Worm (Caenorhabditis elegans) whole organism, L4 larva: ENCODE measurements around the gene F40F8.5.

Source experiments
- F10B5.3 ChIP-seq: sonication (generic microtip); optimal IDR thresholded peaks from 2 replicates; lab custom pipeline; 2016; ENCODE audit warnings: mild to moderate bottlenecking, missing genetic modification characterization, missing compliant biosample characterization
- T20F7.1 ChIP-seq: fragments of 200-800 bp; sonication (Bioruptor generic); optimal IDR thresholded peaks from 2 replicates; lab custom pipeline; 2018; ENCODE audit warnings: mild to moderate bottlenecking, missing genetic modification characterization, missing compliant biosample characterization
- Y105C5A.15 ChIP-seq: fragments of 200-800 bp; sonication (Bioruptor generic); IDR thresholded peaks from 2 replicates; pipeline ENCODE4 v1.3.6; 2022; ENCODE audit warnings: missing genetic modification characterization, missing compliant biosample characterization
- ZK546.5 ChIP-seq, 2 experiments: sonication (generic microtip); optimal IDR thresholded peaks; 2 replicates each; lab custom pipeline; 2017; ENCODE audit warnings: missing biosample characterization in 2 of 2, missing genetic modification characterization in 2 of 2
- aha-1 ChIP-seq: fragments of 150-350 bp; peaks from one replicate; lab custom pipeline; 2014; ENCODE audit warnings: missing biosample characterization, missing genetic modification characterization
- aly-2 ChIP-seq: sonication (generic microtip); optimal IDR thresholded peaks from 2 replicates; lab custom pipeline; 2018; ENCODE audit warnings: missing biosample characterization, missing genetic modification characterization
- ceh-28 ChIP-seq: fragments of 150-350 bp; optimal IDR thresholded peaks from 2 replicates; lab custom pipeline; 2014; ENCODE audit warnings: missing biosample characterization, missing genetic modification reagents, missing genetic modification characterization
- cey-2 ChIP-seq: sonication (generic microtip); optimal IDR thresholded peaks from 3 replicates; lab custom pipeline; 2017; ENCODE audit warnings: missing genetic modification characterization, mild to moderate bottlenecking, missing compliant biosample characterization, antibody characterized with exemption, borderline replicate concordance; ENCODE audit not compliant: insufficient read depth
- daf-16 ChIP-seq, 3 experiments: sonication (generic microtip); optimal IDR thresholded peaks; 2 replicates each; lab custom pipeline; 2016 to 2017; ENCODE audit warnings: missing genetic modification characterization in 3 of 3, missing genetic modification reagents in 3 of 3, mild to moderate bottlenecking in 2 of 3, missing compliant biosample characterization in 2 of 3, missing biosample characterization in 1 of 3, moderate library complexity in 1 of 3
- daf-19 ChIP-seq: fragments of 200-800 bp; sonication (Bioruptor generic); conservative IDR thresholded peaks from 2 replicates; pipeline ENCODE4 v1.3.6; 2022; ENCODE audit warnings: missing genetic modification characterization, missing compliant biosample characterization
- daf-8 ChIP-seq: fragments of 200-800 bp; sonication (Bioruptor generic); IDR thresholded peaks from 2 replicates; pipeline ENCODE4 v1.3.6; 2022; ENCODE audit warnings: missing genetic modification characterization, missing compliant biosample characterization
- dmd-6 ChIP-seq: fragments of 200-800 bp; sonication (Bioruptor generic); IDR thresholded peaks from 2 replicates; pipeline ENCODE4 v1.3.6; 2022; ENCODE audit warnings: missing genetic modification reagents, missing genetic modification characterization, missing compliant biosample characterization
- egl-27 ChIP-seq: sonication (generic microtip); optimal IDR thresholded peaks from 3 replicates; lab custom pipeline; 2017; ENCODE audit warnings: missing biosample characterization, missing genetic modification reagents, missing genetic modification characterization
- gei-8 ChIP-seq: fragments of 200-800 bp; sonication (Bioruptor generic); optimal IDR thresholded peaks from 2 replicates; lab custom pipeline; 2018; ENCODE audit warnings: mild to moderate bottlenecking, missing genetic modification characterization, missing compliant biosample characterization
- hlh-11 ChIP-seq: fragments of 200-800 bp; sonication (Bioruptor generic); optimal IDR thresholded peaks from 2 replicates; lab custom pipeline; 2018; ENCODE audit warnings: mild to moderate bottlenecking, missing genetic modification characterization, missing compliant biosample characterization
- hlh-30 ChIP-seq: sonication (generic microtip); optimal IDR thresholded peaks from 2 replicates; lab custom pipeline; 2017; ENCODE audit warnings: antibody characterized with exemption, mild to moderate bottlenecking, missing genetic modification characterization, missing compliant biosample characterization; ENCODE audit not compliant: insufficient read depth
- jun-1 ChIP-seq: fragments of 150-350 bp; optimal IDR thresholded peaks from 2 replicates; lab custom pipeline; 2014; ENCODE audit warnings: missing biosample characterization, missing genetic modification reagents, missing genetic modification characterization
- lin-13 ChIP-seq: fragments of 150-350 bp; optimal IDR thresholded peaks from 2 replicates; lab custom pipeline; 2014; ENCODE audit warnings: missing biosample characterization, missing genetic modification reagents, missing genetic modification characterization
- lin-38 ChIP-seq: fragments of 200-800 bp; sonication (Bioruptor generic); IDR thresholded peaks from 2 replicates; pipeline ENCODE4 v1.3.6; 2022; ENCODE audit warnings: missing genetic modification reagents, missing genetic modification characterization, missing compliant biosample characterization
- lin-39 ChIP-seq: fragments of 150-350 bp; optimal IDR thresholded peaks from 2 replicates; lab custom pipeline; 2014; ENCODE audit warnings: missing biosample characterization, missing genetic modification reagents, missing genetic modification characterization
- lsy-2 ChIP-seq, 2 experiments: fragments of 150-350 bp in 1 of 2; sonication (generic microtip) in 1 of 2; optimal IDR thresholded peaks; 2 replicates each; lab custom pipeline; 2014 to 2017; ENCODE audit warnings: missing biosample characterization in 2 of 2, missing genetic modification characterization in 2 of 2
- madf-5 ChIP-seq, 2 experiments: fragments of 200-800 bp; sonication (Bioruptor generic); IDR thresholded peaks; 2 replicates each; pipeline ENCODE4 v1.3.6; 2022; ENCODE audit warnings: missing compliant biosample characterization in 2 of 2, missing genetic modification characterization in 2 of 2
- mdt-29 ChIP-seq: fragments of 200-800 bp; sonication (Bioruptor generic); IDR thresholded peaks from 2 replicates; pipeline ENCODE4 v1.3.6; 2022; ENCODE audit warnings: missing genetic modification reagents, missing genetic modification characterization, missing compliant biosample characterization
- mxl-2 ChIP-seq: fragments of 200-800 bp; sonication (Bioruptor generic); conservative IDR thresholded peaks from 2 replicates; pipeline ENCODE4 v1.3.6; 2022; ENCODE audit warnings: missing genetic modification reagents, missing genetic modification characterization, missing compliant biosample characterization
- nhr-10 ChIP-seq: fragments of 150-350 bp; optimal IDR thresholded peaks from 2 replicates; lab custom pipeline; 2014; ENCODE audit warnings: missing biosample characterization, missing genetic modification characterization
- nhr-102 ChIP-seq: sonication (generic microtip); optimal IDR thresholded peaks from 2 replicates; lab custom pipeline; 2016; ENCODE audit warnings: mild to moderate bottlenecking, missing genetic modification characterization, moderate library complexity, missing compliant biosample characterization
- nhr-111 ChIP-seq: fragments of 200-800 bp; sonication (Bioruptor generic); optimal IDR thresholded peaks from 2 replicates; lab custom pipeline; 2018; ENCODE audit warnings: mild to moderate bottlenecking, missing genetic modification characterization, missing compliant biosample characterization
- nhr-237 ChIP-seq: sonication (generic microtip); optimal IDR thresholded peaks from 2 replicates; lab custom pipeline; 2017; ENCODE audit warnings: missing biosample characterization, missing genetic modification characterization
- nhr-25 ChIP-seq: sonication (generic microtip); optimal IDR thresholded peaks from 2 replicates; lab custom pipeline; 2017; ENCODE audit warnings: missing genetic modification characterization, mild to moderate bottlenecking, missing compliant biosample characterization, antibody characterized with exemption, moderate library complexity, borderline replicate concordance; ENCODE audit not compliant: insufficient read depth
- nhr-28 ChIP-seq: fragments of 150-350 bp; optimal IDR thresholded peaks from 2 replicates; lab custom pipeline; 2014; ENCODE audit warnings: missing biosample characterization, missing genetic modification characterization
- nhr-48 ChIP-seq: sonication (generic microtip); optimal IDR thresholded peaks from 2 replicates; lab custom pipeline; 2016; ENCODE audit warnings: mild to moderate bottlenecking, missing genetic modification characterization, missing compliant biosample characterization
- nhr-6 ChIP-seq: fragments of 150-350 bp; optimal IDR thresholded peaks from 2 replicates; lab custom pipeline; 2014; ENCODE audit warnings: missing biosample characterization, missing genetic modification characterization
- nhr-77 ChIP-seq: fragments of 150-350 bp; optimal IDR thresholded peaks from 2 replicates; lab custom pipeline; 2014; ENCODE audit warnings: missing biosample characterization, missing genetic modification characterization
- php-3 ChIP-seq: fragments of 200-800 bp; sonication (Bioruptor generic); IDR thresholded peaks from 2 replicates; pipeline ENCODE4 v1.3.6; 2022; ENCODE audit warnings: missing genetic modification reagents, missing genetic modification characterization, missing compliant biosample characterization
- sdz-12 ChIP-seq: fragments of 200-800 bp; sonication (Bioruptor generic); optimal IDR thresholded peaks from 2 replicates; lab custom pipeline; 2018; ENCODE audit warnings: mild to moderate bottlenecking, missing genetic modification characterization, missing compliant biosample characterization
- spr-1 ChIP-seq: sonication (generic microtip); optimal IDR thresholded peaks from 2 replicates; lab custom pipeline; 2016; ENCODE audit warnings: mild to moderate bottlenecking, missing genetic modification characterization, missing compliant biosample characterization
- spr-3 ChIP-seq: fragments of 200-800 bp; sonication (Bioruptor generic); optimal IDR thresholded peaks from 2 replicates; lab custom pipeline; 2018; ENCODE audit warnings: mild to moderate bottlenecking, missing genetic modification characterization, missing compliant biosample characterization
- tag-97 ChIP-seq: fragments of 200-800 bp; sonication (Bioruptor generic); IDR thresholded peaks from 2 replicates; pipeline ENCODE4 v1.3.6; 2022; ENCODE audit warnings: missing genetic modification characterization, missing compliant biosample characterization
- tra-1 ChIP-seq: fragments of 200-800 bp; sonication (Bioruptor generic); IDR thresholded peaks from 2 replicates; pipeline ENCODE4 v1.3.6; 2022; ENCODE audit warnings: missing genetic modification reagents, missing genetic modification characterization, missing compliant biosample characterization
- unc-130 ChIP-seq: sonication (generic microtip); optimal IDR thresholded peaks from 2 replicates; lab custom pipeline; 2016; ENCODE audit warnings: missing genetic modification reagents, missing genetic modification characterization, missing compliant biosample characterization
- unc-39 ChIP-seq: sonication (generic microtip); optimal IDR thresholded peaks from 2 replicates; lab custom pipeline; 2017; ENCODE audit warnings: missing biosample characterization, missing genetic modification characterization
- unc-62 ChIP-seq, 3 experiments: fragments of 150-350 bp in 1 of 3; sonication (generic microtip); optimal IDR thresholded peaks in 2 of 3; peaks in 1 of 3; 1 replicate in 1 of 3; 2 replicates in 2 of 3; lab custom pipeline; 2014 to 2017; ENCODE audit warnings: missing biosample characterization in 3 of 3, missing genetic modification characterization in 3 of 3, missing genetic modification reagents in 3 of 3, missing genotype in 1 of 3
- vab-7 ChIP-seq: fragments of 200-800 bp; sonication (Bioruptor generic); IDR thresholded peaks from 2 replicates; pipeline ENCODE4 v1.3.6; 2022; ENCODE audit warnings: missing genetic modification reagents, missing genetic modification characterization, missing compliant biosample characterization
- zag-1 ChIP-seq: fragments of 150-350 bp; optimal IDR thresholded peaks from 2 replicates; lab custom pipeline; 2014; ENCODE audit warnings: missing biosample characterization, missing genetic modification characterization
- zfp-2 ChIP-seq: sonication (generic microtip); optimal IDR thresholded peaks from 2 replicates; lab custom pipeline; 2016; ENCODE audit warnings: mild to moderate bottlenecking, missing genetic modification characterization, missing compliant biosample characterization
- zip-2 ChIP-seq: fragments of 150-350 bp; optimal IDR thresholded peaks from 2 replicates; lab custom pipeline; 2014; ENCODE audit warnings: missing biosample characterization, missing genetic modification characterization
- ztf-11 ChIP-seq: fragments of 150-350 bp; optimal IDR thresholded peaks from 2 replicates; lab custom pipeline; 2014; ENCODE audit warnings: missing biosample characterization, missing genetic modification characterization
- ztf-7 ChIP-seq: fragments of 150-350 bp; optimal IDR thresholded peaks from 2 replicates; lab custom pipeline; 2014; ENCODE audit warnings: missing biosample characterization, missing genetic modification characterization

The F40F8.5 gene

DNA sequence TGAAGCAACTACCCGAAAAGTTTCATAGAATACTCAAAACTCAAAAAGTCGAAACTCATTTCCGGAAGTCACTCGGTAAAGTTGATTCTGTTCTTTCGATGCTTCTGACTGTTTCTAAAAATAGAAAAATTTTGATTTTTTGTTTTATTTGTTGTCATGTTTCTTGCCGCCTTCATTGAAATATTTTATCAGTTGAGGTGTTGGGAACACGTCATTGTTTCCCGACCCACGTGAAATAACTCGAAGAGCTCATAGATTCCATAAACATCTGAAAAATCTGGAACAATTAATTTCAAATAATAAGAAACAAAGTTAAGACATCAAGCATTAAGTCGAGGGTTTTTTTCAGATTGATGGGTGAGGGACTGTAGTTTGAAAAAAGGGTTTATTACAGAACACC lies 20.2 kb upstream of the F40F8.5 start:
- no peak for TF ChIP-seq ztf-11
- peak; percentile 24 for TF ChIP-seq dmd-6 (GFP tag; lab: Robert Waterston, UW)
- TF ChIP-seq tra-1 (GFP tag; lab: Robert Waterston, UW), result no peak
- TF ChIP-seq daf-16 (GFP tag; optimal IDR thresholded peaks at IDR 0.05; lab: Kevin White, UChicago), result no peak
- TF ChIP-seq daf-16 (tag; optimal IDR thresholded peaks at IDR 0.05; lab: Kevin White, UChicago), result peak; percentile 90
- peak; percentile 33 for TF ChIP-seq hlh-11 (tag; lab: Kevin White, UChicago)
- TF ChIP-seq php-3 (GFP tag; lab: Robert Waterston, UW), result peak; percentile 6; the same call in 1 of the 2 replicates
- no peak for TF ChIP-seq egl-27 (tag; lab: Kevin White, UChicago)
- no peak for TF ChIP-seq ztf-7 (tag; lab: Kevin White, UChicago)

DNA sequence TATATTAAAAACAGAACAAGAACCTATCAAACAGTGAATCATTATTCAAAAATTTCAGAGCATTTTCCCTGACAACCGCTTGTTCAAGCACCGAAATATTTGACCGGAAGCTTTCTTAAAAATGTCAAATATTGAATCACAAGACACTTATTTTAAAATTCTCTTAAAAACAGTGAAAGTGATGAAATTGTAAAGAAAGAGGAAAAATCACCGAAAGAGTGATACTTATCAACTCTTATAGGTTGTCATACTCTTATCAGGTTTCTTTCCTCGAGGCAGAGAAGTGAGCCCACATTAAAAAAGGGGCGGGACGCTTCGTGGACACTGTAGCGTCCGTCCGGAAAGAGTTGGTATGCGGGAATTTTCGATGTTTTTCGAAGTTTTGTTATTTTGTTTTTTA lies 19.1 kb upstream of the F40F8.5 start:
- TF ChIP-seq nhr-28 (tag; lab: Kevin White, UChicago) (peak; percentile 47), mdt-29 (GFP tag; lab: Robert Waterston, UW) (no peak), nhr-111 (GFP tag; lab: Kevin White, UChicago) (no peak), sdz-12 (GFP tag; lab: Kevin White, UChicago) (no peak), lin-13 (GFP tag; lab: Kevin White, UChicago) (no peak), nhr-102 (tag; lab: Kevin White, UChicago) (no peak), nhr-77 (tag; lab: Kevin White, UChicago) (peak; percentile 48), zag-1 (no peak), dmd-6 (GFP tag; lab: Robert Waterston, UW) (peak; percentile 52), unc-39 (no peak), lin-39 (tag; lab: Kevin White, UChicago) (no peak), daf-8 (GFP tag; lab: Robert Waterston, UW) (no peak), cey-2 (no peak), daf-19 (GFP tag; lab: Robert Waterston, UW) (no peak), F10B5.3 (tag; lab: Kevin White, UChicago) (no peak), gei-8 (GFP tag; lab: Kevin White, UChicago) (no peak), zip-2 (tag; lab: Kevin White, UChicago) (no peak), mxl-2 (GFP tag; lab: Robert Waterston, UW) (no peak), jun-1 (tag; lab: Kevin White, UChicago) (peak; percentile 16), unc-130 (GFP tag; lab: Kevin White, UChicago) (no peak), T20F7.1 (GFP tag; lab: Kevin White, UChicago) (no peak), lsy-2 (tag; optimal IDR thresholded peaks at IDR 0.05; lab: Kevin White, UChicago) (no peak), hlh-30 (peak; percentile 56), spr-1 (tag; lab: Kevin White, UChicago) (no peak), madf-5 (GFP tag; IDR thresholded peaks at IDR 0.05; lab: Robert Waterston, UW) (no peak), spr-3 (GFP tag; lab: Kevin White, UChicago) (no peak), php-3 (GFP tag; lab: Robert Waterston, UW) (0 out of 2 replicates have a peak, but pooled peaks have one; percentile 32), vab-7 (GFP tag; lab: Robert Waterston, UW) (no peak), lin-38 (GFP tag; lab: Robert Waterston, UW) (no peak; the same call in 1 of the 2 replicates), aly-2 (tag; lab: Kevin White, UChicago) (no peak), nhr-237 (no peak), ZK546.5 (tag; optimal IDR thresholded peaks at IDR 0.05; lab: Kevin White, UChicago) (no peak), Y105C5A.15 (GFP tag; lab: Robert Waterston, UW) (no peak), aha-1 (tag; lab: Kevin White, UChicago) (no peak), nhr-10 (tag; lab: Kevin White, UChicago) (peak; percentile 40), tag-97 (GFP tag; lab: Robert Waterston, UW) (no peak), ceh-28 (tag; lab: Kevin White, UChicago) (no peak), hlh-11 (tag; lab: Kevin White, UChicago) (peak; percentile 66), zfp-2 (tag; lab: Kevin White, UChicago) (no peak), nhr-25 (tag; lab: Kevin White, UChicago) (no peak), unc-62 (GFP tag; optimal IDR thresholded peaks at IDR 0.05 in 1 of 2; lab: Kevin White, UChicago) (peak in 1 of 2 experiments; percentile 20), unc-62 (tag; optimal IDR thresholded peaks at IDR 0.05; lab: Kevin White, UChicago) (no peak), daf-16 (GFP tag; optimal IDR thresholded peaks at IDR 0.05; lab: Kevin White, UChicago) (no peak), daf-16 (tag; optimal IDR thresholded peaks at IDR 0.05; lab: Kevin White, UChicago) (peak; percentile 63), nhr-6 (tag; lab: Kevin White, UChicago) (no peak), ztf-11 (no peak), nhr-48 (tag; lab: Kevin White, UChicago) (peak; percentile 8)
